Worm (Caenorhabditis elegans) whole organism, L4 larva: ENCODE measurements around the gene rfc-1.

Experiments
- D1046.2 ChIP-seq: fragments of 200-800 bp; sonication (Bioruptor generic); IDR thresholded peaks from 2 replicates; pipeline ENCODE4 v1.3.6; 2022; ENCODE audit warnings: missing genetic modification characterization, missing compliant biosample characterization
- R02D3.7 ChIP-seq: fragments of 150-350 bp; sonication (generic microtip); optimal IDR thresholded peaks from 3 replicates; lab custom pipeline; 2014; ENCODE audit warnings: missing biosample characterization, missing genetic modification characterization
- T20F7.1 ChIP-seq: fragments of 200-800 bp; sonication (Bioruptor generic); optimal IDR thresholded peaks from 2 replicates; lab custom pipeline; 2018; ENCODE audit warnings: mild to moderate bottlenecking, missing genetic modification characterization, missing compliant biosample characterization
- Y105C5A.15 ChIP-seq: fragments of 200-800 bp; sonication (Bioruptor generic); IDR thresholded peaks from 2 replicates; pipeline ENCODE4 v1.3.6; 2022; ENCODE audit warnings: missing genetic modification characterization, missing compliant biosample characterization
- ZK337.2 ChIP-seq: fragments of 200-800 bp; sonication (Bioruptor generic); IDR thresholded peaks from 2 replicates; pipeline ENCODE4 v1.3.6; 2022; ENCODE audit warnings: missing genetic modification reagents, missing genetic modification characterization, missing compliant biosample characterization
- aha-1 ChIP-seq: fragments of 150-350 bp; peaks from one replicate; lab custom pipeline; 2014; ENCODE audit warnings: missing biosample characterization, missing genetic modification characterization
- aly-2 ChIP-seq: sonication (generic microtip); optimal IDR thresholded peaks from 2 replicates; lab custom pipeline; 2018; ENCODE audit warnings: missing biosample characterization, missing genetic modification characterization
- arid-1 ChIP-seq: fragments of 200-800 bp; sonication (Bioruptor generic); conservative IDR thresholded peaks from 2 replicates; pipeline ENCODE4 v1.3.6; 2022; ENCODE audit warnings: missing genetic modification reagents, missing genetic modification characterization, missing compliant biosample characterization
- attf-4 ChIP-seq: sonication (generic microtip); optimal IDR thresholded peaks from 3 replicates; lab custom pipeline; 2017; ENCODE audit warnings: missing biosample characterization, missing genetic modification characterization
- ceh-20 ChIP-seq: fragments of 200-800 bp; sonication (Bioruptor generic); IDR thresholded peaks from 2 replicates; pipeline ENCODE4 v1.3.6; 2022; ENCODE audit warnings: missing genetic modification reagents, missing genetic modification characterization, missing compliant biosample characterization
- ceh-28 ChIP-seq: fragments of 150-350 bp; optimal IDR thresholded peaks from 2 replicates; lab custom pipeline; 2014; ENCODE audit warnings: missing biosample characterization, missing genetic modification reagents, missing genetic modification characterization
- ces-1 ChIP-seq: fragments of 150-350 bp; sonication (generic microtip); optimal IDR thresholded peaks from 4 replicates; lab custom pipeline; 2014; ENCODE audit warnings: missing biosample characterization, missing genetic modification reagents, missing genetic modification characterization
- daf-16 ChIP-seq, 3 experiments: sonication (generic microtip); optimal IDR thresholded peaks; 2 replicates each; lab custom pipeline; 2016 to 2017; ENCODE audit warnings: missing genetic modification characterization in 3 of 3, missing genetic modification reagents in 3 of 3, mild to moderate bottlenecking in 2 of 3, missing compliant biosample characterization in 2 of 3, missing biosample characterization in 1 of 3, moderate library complexity in 1 of 3
- daf-19 ChIP-seq: fragments of 200-800 bp; sonication (Bioruptor generic); conservative IDR thresholded peaks from 2 replicates; pipeline ENCODE4 v1.3.6; 2022; ENCODE audit warnings: missing genetic modification characterization, missing compliant biosample characterization
- dve-1 ChIP-seq: sonication (generic microtip); optimal IDR thresholded peaks from 2 replicates; lab custom pipeline; 2017; ENCODE audit warnings: antibody characterized with exemption, mild to moderate bottlenecking, missing genetic modification characterization, missing compliant biosample characterization; ENCODE audit not compliant: insufficient read depth
- fos-1 ChIP-seq: fragments of 150-350 bp; optimal IDR thresholded peaks from 2 replicates; lab custom pipeline; 2014; ENCODE audit warnings: missing biosample characterization, missing genetic modification characterization
- hif-1 ChIP-seq, 2 experiments: sonication (generic microtip); optimal IDR thresholded peaks; 2 replicates each; lab custom pipeline; 2016 to 2017; ENCODE audit warnings: missing compliant biosample characterization in 2 of 2, missing genetic modification characterization in 2 of 2, missing genetic modification reagents in 2 of 2, missing genotype in 2 of 2, mild to moderate bottlenecking in 1 of 2
- lim-7 ChIP-seq: fragments of 200-800 bp; sonication (Bioruptor generic); IDR thresholded peaks from 2 replicates; pipeline ENCODE4 v1.3.6; 2022; ENCODE audit warnings: missing genetic modification characterization, missing compliant biosample characterization
- lin-1 ChIP-seq: fragments of 200-800 bp; sonication (Bioruptor generic); IDR thresholded peaks from 2 replicates; pipeline ENCODE4 v1.3.6; 2022; ENCODE audit warnings: missing genetic modification reagents, missing genetic modification characterization, missing compliant biosample characterization
- lin-13 ChIP-seq: fragments of 150-350 bp; optimal IDR thresholded peaks from 2 replicates; lab custom pipeline; 2014; ENCODE audit warnings: missing biosample characterization, missing genetic modification reagents, missing genetic modification characterization
- lin-15B ChIP-seq: fragments of 150-350 bp; sonication (generic microtip); optimal IDR thresholded peaks from 3 replicates; lab custom pipeline; 2014; ENCODE audit warnings: missing biosample characterization, missing genetic modification characterization
- lin-29 ChIP-seq: fragments of 200-800 bp; sonication (Bioruptor generic); IDR thresholded peaks from 2 replicates; pipeline ENCODE4 v1.3.6; 2022; ENCODE audit warnings: missing genetic modification reagents, missing genetic modification characterization, missing compliant biosample characterization
- lin-39 ChIP-seq: fragments of 150-350 bp; optimal IDR thresholded peaks from 2 replicates; lab custom pipeline; 2014; ENCODE audit warnings: missing biosample characterization, missing genetic modification reagents, missing genetic modification characterization
- lir-3 ChIP-seq: sonication (generic microtip); optimal IDR thresholded peaks from 2 replicates; lab custom pipeline; 2016; ENCODE audit warnings: mild to moderate bottlenecking, missing genetic modification characterization, missing compliant biosample characterization
- madf-5 ChIP-seq, 2 experiments: fragments of 200-800 bp; sonication (Bioruptor generic); IDR thresholded peaks; 2 replicates each; pipeline ENCODE4 v1.3.6; 2022; ENCODE audit warnings: missing compliant biosample characterization in 2 of 2, missing genetic modification characterization in 2 of 2
- madf-9 ChIP-seq: fragments of 200-800 bp; sonication (Bioruptor generic); conservative IDR thresholded peaks from 2 replicates; pipeline ENCODE4 v1.3.6; 2022; ENCODE audit warnings: missing genetic modification reagents, missing genetic modification characterization, missing compliant biosample characterization
- mdl-1 ChIP-seq, 2 experiments: fragments of 150-350 bp in 1 of 2; sonication (generic microtip) in 1 of 2; optimal IDR thresholded peaks; 2 replicates each; lab custom pipeline; 2014 to 2017; ENCODE audit warnings: missing biosample characterization in 2 of 2, missing genetic modification characterization in 2 of 2
- mep-1 ChIP-seq: fragments of 150-350 bp; sonication (generic microtip); optimal IDR thresholded peaks from 3 replicates; lab custom pipeline; 2014; ENCODE audit warnings: missing biosample characterization, missing genetic modification characterization
- mes-2 ChIP-seq: sonication (generic microtip); optimal IDR thresholded peaks from 2 replicates; lab custom pipeline; 2016; ENCODE audit warnings: missing genotype, mild to moderate bottlenecking, missing genetic modification characterization, missing compliant biosample characterization; ENCODE audit not compliant: poor library complexity, severe bottlenecking
- nhr-10 ChIP-seq: fragments of 150-350 bp; optimal IDR thresholded peaks from 2 replicates; lab custom pipeline; 2014; ENCODE audit warnings: missing biosample characterization, missing genetic modification characterization
- nhr-11 ChIP-seq: fragments of 150-350 bp; optimal IDR thresholded peaks from 2 replicates; lab custom pipeline; 2014; ENCODE audit warnings: missing biosample characterization, missing genetic modification characterization
- nhr-28 ChIP-seq: fragments of 150-350 bp; optimal IDR thresholded peaks from 2 replicates; lab custom pipeline; 2014; ENCODE audit warnings: missing biosample characterization, missing genetic modification characterization
- nhr-42 ChIP-seq: fragments of 200-800 bp; sonication (Bioruptor generic); IDR thresholded peaks from 2 replicates; pipeline ENCODE4 v1.3.6; 2022; ENCODE audit warnings: missing genetic modification characterization, missing compliant biosample characterization
- nhr-48 ChIP-seq: sonication (generic microtip); optimal IDR thresholded peaks from 2 replicates; lab custom pipeline; 2016; ENCODE audit warnings: mild to moderate bottlenecking, missing genetic modification characterization, missing compliant biosample characterization
- nhr-77 ChIP-seq: fragments of 150-350 bp; optimal IDR thresholded peaks from 2 replicates; lab custom pipeline; 2014; ENCODE audit warnings: missing biosample characterization, missing genetic modification characterization
- php-3 ChIP-seq: fragments of 200-800 bp; sonication (Bioruptor generic); IDR thresholded peaks from 2 replicates; pipeline ENCODE4 v1.3.6; 2022; ENCODE audit warnings: missing genetic modification reagents, missing genetic modification characterization, missing compliant biosample characterization
- pqm-1 ChIP-seq: sonication (generic microtip); optimal IDR thresholded peaks from 2 replicates; lab custom pipeline; 2017; ENCODE audit warnings: missing biosample characterization, missing genetic modification characterization
- rbr-2 ChIP-seq: sonication (generic microtip); optimal IDR thresholded peaks from 2 replicates; lab custom pipeline; 2016; ENCODE audit warnings: missing genotype, missing genetic modification characterization, missing compliant biosample characterization
- saeg-2 ChIP-seq: fragments of 200-800 bp; sonication (Bioruptor generic); IDR thresholded peaks from 2 replicates; pipeline ENCODE4 v1.3.6; 2022; ENCODE audit warnings: missing genetic modification reagents, missing genetic modification characterization, missing compliant biosample characterization
- set-16 ChIP-seq: fragments of 200-800 bp; sonication (Bioruptor generic); IDR thresholded peaks from 2 replicates; pipeline ENCODE4 v1.3.6; 2022; ENCODE audit warnings: missing genetic modification reagents, missing genetic modification characterization, missing compliant biosample characterization
- spr-1 ChIP-seq: sonication (generic microtip); optimal IDR thresholded peaks from 2 replicates; lab custom pipeline; 2016; ENCODE audit warnings: mild to moderate bottlenecking, missing genetic modification characterization, missing compliant biosample characterization
- spr-3 ChIP-seq: fragments of 200-800 bp; sonication (Bioruptor generic); optimal IDR thresholded peaks from 2 replicates; lab custom pipeline; 2018; ENCODE audit warnings: mild to moderate bottlenecking, missing genetic modification characterization, missing compliant biosample characterization
- unc-130 ChIP-seq: sonication (generic microtip); optimal IDR thresholded peaks from 2 replicates; lab custom pipeline; 2016; ENCODE audit warnings: missing genetic modification reagents, missing genetic modification characterization, missing compliant biosample characterization
- unc-39 ChIP-seq: sonication (generic microtip); optimal IDR thresholded peaks from 2 replicates; lab custom pipeline; 2017; ENCODE audit warnings: missing biosample characterization, missing genetic modification characterization
- unc-62 ChIP-seq, 3 experiments: fragments of 150-350 bp in 1 of 3; sonication (generic microtip); optimal IDR thresholded peaks in 2 of 3; peaks in 1 of 3; 1 replicate in 1 of 3; 2 replicates in 2 of 3; lab custom pipeline; 2014 to 2017; ENCODE audit warnings: missing biosample characterization in 3 of 3, missing genetic modification characterization in 3 of 3, missing genetic modification reagents in 3 of 3, missing genotype in 1 of 3
- vab-7 ChIP-seq: fragments of 200-800 bp; sonication (Bioruptor generic); IDR thresholded peaks from 2 replicates; pipeline ENCODE4 v1.3.6; 2022; ENCODE audit warnings: missing genetic modification reagents, missing genetic modification characterization, missing compliant biosample characterization
- zfp-2 ChIP-seq: sonication (generic microtip); optimal IDR thresholded peaks from 2 replicates; lab custom pipeline; 2016; ENCODE audit warnings: mild to moderate bottlenecking, missing genetic modification characterization, missing compliant biosample characterization
- zip-11 ChIP-seq: fragments of 200-800 bp; sonication (Bioruptor generic); IDR thresholded peaks from 2 replicates; pipeline ENCODE4 v1.3.6; 2022; ENCODE audit warnings: missing genetic modification characterization, missing compliant biosample characterization
- ztf-7 ChIP-seq: fragments of 150-350 bp; optimal IDR thresholded peaks from 2 replicates; lab custom pipeline; 2014; ENCODE audit warnings: missing biosample characterization, missing genetic modification characterization

Gene rfc-1

ce11 chrV:14687106-14687964 lies 41.6 kb upstream of the rfc-1 start:
- TF ChIP-seq saeg-2 (GFP tag; lab: Robert Waterston, UW): 0 out of 2 replicates have a peak, but pooled peaks have one; percentile 7
- TF ChIP-seq vab-7: no peak
- TF ChIP-seq lin-29 (GFP tag; lab: Robert Waterston, UW): no peak; the same call in 1 of the 2 replicates
- TF ChIP-seq Y105C5A.15: no peak
- no peak for TF ChIP-seq mep-1
- TF ChIP-seq nhr-28 (tag; lab: Kevin White, UChicago): no peak
- peak; percentile 24 for TF ChIP-seq dve-1
- TF ChIP-seq lim-7: peak; percentile 53
- TF ChIP-seq aly-2 (tag; lab: Kevin White, UChicago): no peak
- TF ChIP-seq daf-19 (GFP tag; lab: Robert Waterston, UW): peak; percentile 25; the same call in 1 of the 2 replicates
- no peak for TF ChIP-seq php-3 (GFP tag; lab: Robert Waterston, UW)
- TF ChIP-seq hif-1 (tag; optimal IDR thresholded peaks at IDR 0.05; lab: Kevin White, UChicago): no peak
- no peak for TF ChIP-seq ces-1 (GFP tag; lab: Kevin White, UChicago)
- TF ChIP-seq madf-9: peak; percentile 15; the same call in 1 of the 2 replicates
- no peak for TF ChIP-seq ceh-20 (GFP tag; lab: Robert Waterston, UW)
- TF ChIP-seq lir-3 (tag; lab: Kevin White, UChicago): no peak
- TF ChIP-seq rbr-2 (tag; lab: Kevin White, UChicago): no peak
- TF ChIP-seq madf-5 (GFP tag; IDR thresholded peaks at IDR 0.05; lab: Robert Waterston, UW): no peak
- no peak for TF ChIP-seq nhr-48 (tag; lab: Kevin White, UChicago)
- TF ChIP-seq arid-1 (GFP tag; lab: Robert Waterston, UW): no peak; the same call in none of the 2 replicates
- TF ChIP-seq fos-1 (tag; lab: Kevin White, UChicago): no peak
- 0 out of 2 replicates have a peak, but pooled peaks have one; percentile 4 for TF ChIP-seq nhr-42
- no peak for TF ChIP-seq pqm-1 (tag; lab: Kevin White, UChicago)
- TF ChIP-seq unc-130 (GFP tag; lab: Kevin White, UChicago): no peak
- TF ChIP-seq nhr-10: no peak
- TF ChIP-seq lin-39: no peak
- no peak for TF ChIP-seq mdl-1 (tag; optimal IDR thresholded peaks at IDR 0.05; lab: Kevin White, UChicago)
- peak; percentile 84 for TF ChIP-seq lin-13 (GFP tag; lab: Kevin White, UChicago)
- no peak for TF ChIP-seq T20F7.1
- no peak for TF ChIP-seq nhr-77 (tag; lab: Kevin White, UChicago)
- TF ChIP-seq spr-3 (GFP tag; lab: Kevin White, UChicago): no peak
- TF ChIP-seq mes-2 (tag; lab: Kevin White, UChicago): no peak
- TF ChIP-seq unc-62 (GFP tag; optimal IDR thresholded peaks at IDR 0.05 in 1 of 2; lab: Kevin White, UChicago): no peak
- TF ChIP-seq unc-62 (tag; optimal IDR thresholded peaks at IDR 0.05; lab: Kevin White, UChicago): no peak
- no peak for TF ChIP-seq ZK337.2 (GFP tag; lab: Robert Waterston, UW)
- no peak for TF ChIP-seq zip-11 (GFP tag; lab: Robert Waterston, UW)
- no peak for TF ChIP-seq lin-1 (GFP tag; lab: Robert Waterston, UW)
- TF ChIP-seq nhr-11: no peak
- TF ChIP-seq ztf-7 (tag; lab: Kevin White, UChicago): no peak
- no peak; the same call in 1 of the 2 replicates for TF ChIP-seq set-16 (GFP tag; lab: Robert Waterston, UW)
- TF ChIP-seq spr-1 (tag; lab: Kevin White, UChicago): no peak
- no peak for TF ChIP-seq zfp-2
- no peak for TF ChIP-seq ceh-28
- TF ChIP-seq aha-1 (tag; lab: Kevin White, UChicago): peak; percentile 88
- no peak for TF ChIP-seq R02D3.7
- TF ChIP-seq D1046.2 (GFP tag; lab: Robert Waterston, UW): no peak
- no peak for TF ChIP-seq attf-4 (tag; lab: Kevin White, UChicago)
- TF ChIP-seq unc-39 (tag; lab: Kevin White, UChicago): no peak
- TF ChIP-seq daf-16 (GFP tag; optimal IDR thresholded peaks at IDR 0.05; lab: Kevin White, UChicago): no peak
- peak; percentile 18 for TF ChIP-seq daf-16 (tag; optimal IDR thresholded peaks at IDR 0.05; lab: Kevin White, UChicago)
- TF ChIP-seq lin-15B (tag; lab: Kevin White, UChicago): no peak
